Fruit fly (Drosophila melanogaster) whole organism, adult: ENCODE data around the gene TRAM.
A peak's percentile ranks its signal among the peaks of the same experiment; 100 is the strongest.

Experiments used
- CG11617 ChIP-seq: fragments of 200-800 bp; sonication (Bioruptor generic); optimal IDR thresholded peaks from 2 replicates; lab custom pipeline; 2017; ENCODE audit warnings: mild to moderate bottlenecking, missing biosample characterization, missing genetic modification reagents, missing genetic modification characterization
- CG12768 ChIP-seq: fragments of 200-800 bp; sonication (Bioruptor generic); optimal IDR thresholded peaks from 2 replicates; lab custom pipeline; 2017; ENCODE audit warnings: missing biosample characterization, missing genetic modification characterization, mild to moderate bottlenecking, moderate library complexity, missing genetic modification reagents
- CG14711 ChIP-seq: fragments of 200-800 bp; sonication (Bioruptor generic); optimal IDR thresholded peaks from 2 replicates; lab custom pipeline; 2018; ENCODE audit warnings: missing biosample characterization, mild to moderate bottlenecking, missing genetic modification characterization, moderate library complexity
- CG1620 ChIP-seq: fragments of 200-800 bp; sonication (Bioruptor generic); optimal IDR thresholded peaks from 2 replicates; lab custom pipeline; 2016; ENCODE audit warnings: missing biosample characterization, missing genetic modification characterization
- CG33017 ChIP-seq: fragments of 200-800 bp; sonication (Bioruptor generic); optimal IDR thresholded peaks from 2 replicates; lab custom pipeline; 2018; ENCODE audit warnings: missing biosample characterization, mild to moderate bottlenecking, missing genetic modification characterization, moderate library complexity
- CG5204 ChIP-seq: fragments of 200-800 bp; sonication (Bioruptor generic); optimal IDR thresholded peaks from 2 replicates; lab custom pipeline; 2016; ENCODE audit warnings: missing biosample characterization, missing genetic modification characterization
- CG7045 ChIP-seq: fragments of 200-800 bp; sonication (Bioruptor generic); optimal IDR thresholded peaks from 2 replicates; lab custom pipeline; 2017; ENCODE audit warnings: missing biosample characterization, mild to moderate bottlenecking, missing genetic modification characterization
- CG7101 ChIP-seq: fragments of 200-800 bp; sonication (Bioruptor generic); optimal IDR thresholded peaks from 2 replicates; lab custom pipeline; 2018; ENCODE audit warnings: missing biosample characterization, mild to moderate bottlenecking, missing genetic modification characterization, moderate library complexity
- Clk ChIP-seq: fragments of 200-800 bp; sonication (Bioruptor generic); optimal IDR thresholded peaks from 2 replicates; lab custom pipeline; 2017; ENCODE audit warnings: missing biosample characterization, missing genetic modification characterization
- Crg-1 ChIP-seq: fragments of 200-800 bp; sonication (Bioruptor generic); optimal IDR thresholded peaks from 2 replicates; lab custom pipeline; 2016; ENCODE audit warnings: missing biosample characterization, missing genetic modification characterization
- Hr96 ChIP-seq: fragments of 200-800 bp; sonication (Bioruptor generic); optimal IDR thresholded peaks from 2 replicates; lab custom pipeline; 2016; ENCODE audit warnings: missing biosample characterization, missing genetic modification characterization
- Mnt ChIP-seq: fragments of 200-800 bp; sonication (Bioruptor generic); optimal IDR thresholded peaks from 2 replicates; lab custom pipeline; 2016; ENCODE audit warnings: missing biosample characterization, mild to moderate bottlenecking, missing genetic modification characterization
- bab1 ChIP-seq: fragments of 200-800 bp; sonication (Bioruptor generic); optimal IDR thresholded peaks from 3 replicates; lab custom pipeline; 2019; ENCODE audit warnings: missing biosample characterization, mild to moderate bottlenecking, missing genetic modification characterization, moderate library complexity
- cic ChIP-seq: fragments of 200-800 bp; sonication (Bioruptor generic); optimal IDR thresholded peaks from 2 replicates; lab custom pipeline; 2017; ENCODE audit warnings: missing biosample characterization, mild to moderate bottlenecking, missing genetic modification characterization, moderate library complexity
- cnc ChIP-seq, 2 experiments: fragments of >200 bp; optimal IDR thresholded peaks; 2 replicates each; lab custom pipeline; 2017
- kay ChIP-seq: fragments of 200-800 bp; sonication (Bioruptor generic); peaks from one replicate; lab custom pipeline; 2016; ENCODE audit warnings: missing biosample characterization, missing genetic modification characterization, borderline replicate concordance
- ovo ChIP-seq: fragments of 200-800 bp; sonication (Bioruptor generic); optimal IDR thresholded peaks from 2 replicates; lab custom pipeline; 2016; ENCODE audit warnings: missing biosample characterization, missing genetic modification characterization
- pad ChIP-seq: fragments of 200-800 bp; sonication (Bioruptor generic); optimal IDR thresholded peaks from 3 replicates; lab custom pipeline; 2017; ENCODE audit warnings: missing biosample characterization, missing genetic modification characterization, mild to moderate bottlenecking, moderate library complexity, missing genetic modification reagents
- tj ChIP-seq: fragments of 200-800 bp; sonication (Bioruptor generic); optimal IDR thresholded peaks from 3 replicates; lab custom pipeline; 2017; ENCODE audit warnings: missing biosample characterization, mild to moderate bottlenecking, missing genetic modification characterization, moderate library complexity
- toe ChIP-seq: fragments of 200-800 bp; sonication (Bioruptor generic); optimal IDR thresholded peaks from 2 replicates; lab custom pipeline; 2016; ENCODE audit warnings: missing biosample characterization, missing genetic modification characterization

TRAM gene

DNA sequence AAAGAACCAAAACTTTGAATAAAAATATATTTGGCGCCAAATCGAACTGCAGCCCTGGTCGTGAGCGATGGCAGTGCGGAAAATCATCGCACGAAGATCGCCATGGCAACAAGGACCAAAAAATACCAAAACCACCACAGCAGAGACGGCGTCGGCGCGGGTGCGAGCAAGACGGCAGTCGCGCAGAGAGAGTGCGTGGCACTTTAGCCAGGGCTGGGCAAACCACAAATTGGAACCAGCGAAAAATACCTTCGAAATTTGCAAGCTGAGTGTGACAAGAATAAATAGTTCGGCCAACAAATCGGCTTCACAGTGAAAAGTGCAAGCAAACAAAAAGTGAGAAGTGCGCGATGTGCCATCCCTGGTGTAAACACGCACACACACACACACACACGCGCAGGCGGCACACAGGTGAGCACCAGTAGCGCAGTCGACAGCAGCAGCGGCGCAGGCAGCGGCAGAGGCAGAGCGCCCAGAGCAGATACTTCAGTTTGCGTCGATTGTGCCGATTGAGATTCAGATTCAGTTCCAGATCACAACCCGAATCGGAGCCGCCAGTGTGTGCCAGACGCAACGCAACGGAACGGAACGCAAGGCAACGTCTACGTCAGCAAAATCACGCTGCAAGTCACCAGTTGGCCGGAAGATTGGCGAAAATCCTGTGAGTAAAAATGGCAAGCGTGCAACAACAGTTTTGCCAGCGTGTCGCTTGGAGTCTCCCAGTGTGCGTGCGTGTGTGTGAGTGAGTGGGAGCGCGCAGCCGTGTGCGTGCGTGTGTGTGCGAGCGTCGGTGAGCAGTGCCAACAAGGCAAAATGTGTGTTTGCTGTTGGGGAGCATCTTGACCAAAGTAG lies at the start of gene TRAM:
Gene TRAM, plus strand, starts transcription at position 184 of the 852 bp plus-strand sequence.
- TF ChIP-seq Mnt (GFP tag; lab: Kevin White, UChicago) (peak; percentile 94), Crg-1 (peak; percentile 96), CG7101 (tag; lab: Kevin White, UChicago) (peak; percentile 97), bab1 (GFP tag; lab: Kevin White, UChicago) (peak; percentile 96), Clk (GFP tag; lab: Kevin White, UChicago) (peak; percentile 95), toe (GFP tag; lab: Kevin White, UChicago) (peak; percentile 87), ovo (peak; percentile 96), CG14711 (peak; percentile 92), pad (GFP tag; lab: Kevin White, UChicago) (peak; percentile 91), tj (GFP tag; lab: Kevin White, UChicago) (peak; percentile 93), kay (no peak), CG12768 (peak; percentile 95), CG7045 (GFP tag; lab: Kevin White, UChicago) (peak; percentile 95), cic (GFP tag; lab: Kevin White, UChicago) (peak; percentile 81), cnc (optimal IDR thresholded peaks at IDR 0.05; lab: Kevin White, UChicago) (no peak), CG1620 (peak; percentile 97), CG33017 (peak; percentile 92), Hr96 (GFP tag; lab: Kevin White, UChicago) (peak; percentile 98), CG5204 (GFP tag; lab: Kevin White, UChicago) (peak; percentile 95), CG11617 (peak; percentile 97)

DNA sequence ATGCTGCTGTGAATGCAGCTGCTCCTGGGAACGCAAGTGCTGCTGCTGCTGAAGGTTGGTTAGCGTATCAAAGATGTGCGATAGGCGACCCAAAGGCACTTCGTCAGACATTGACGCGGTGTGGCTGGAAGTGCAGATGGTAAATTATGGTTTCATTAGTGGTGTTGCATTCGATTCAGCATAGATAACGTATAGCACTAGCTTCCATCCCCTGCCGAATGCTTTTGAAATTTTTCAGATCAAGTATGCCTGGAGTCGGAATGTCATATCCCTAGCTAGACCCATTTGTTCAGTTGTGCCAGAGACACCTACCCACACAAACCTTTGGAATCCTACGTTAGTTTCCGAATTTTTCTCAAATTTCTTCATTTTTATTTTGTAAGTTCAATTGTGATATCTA lies 40.9 kb upstream of the TRAM start, which contains the start of gene CG11663:
Gene CG11663, plus strand, starts transcription at position 301 of the 400 bp plus-strand sequence.
- no peak for TF ChIP-seq cic (GFP tag; lab: Kevin White, UChicago)
- TF ChIP-seq CG12768: no peak
- no peak for TF ChIP-seq ovo
- TF ChIP-seq toe (GFP tag; lab: Kevin White, UChicago): no peak
- no peak for TF ChIP-seq CG5204 (GFP tag; lab: Kevin White, UChicago)
- no peak for TF ChIP-seq CG1620
- TF ChIP-seq CG14711: no peak
- TF ChIP-seq CG7101 (tag; lab: Kevin White, UChicago): no peak
- no peak for TF ChIP-seq kay
- TF ChIP-seq Mnt (GFP tag; lab: Kevin White, UChicago): no peak

DNA sequence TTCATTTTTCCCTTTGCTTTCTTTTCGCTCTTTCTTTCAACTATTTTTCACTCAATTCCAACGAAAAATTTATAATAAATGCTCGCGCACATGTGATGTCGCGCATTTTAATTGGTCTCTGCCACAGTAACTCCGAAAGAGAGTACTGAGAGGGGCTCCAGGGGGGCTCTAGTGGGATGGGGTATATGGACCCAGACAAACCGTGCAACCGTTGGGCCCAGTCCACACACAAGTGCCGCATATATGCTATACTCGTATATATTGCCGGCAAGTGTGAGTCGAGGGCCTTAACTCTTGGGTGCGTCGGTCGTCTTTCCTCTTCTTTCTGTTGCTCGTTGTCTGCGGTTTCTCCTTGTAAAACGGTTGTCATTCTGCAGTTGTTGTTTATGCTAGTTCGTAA lies 36.7 kb upstream of the TRAM start:
- TF ChIP-seq CG12768 (no peak), pad (GFP tag; lab: Kevin White, UChicago) (no peak), CG7045 (GFP tag; lab: Kevin White, UChicago) (no peak), Crg-1 (no peak), Mnt (GFP tag; lab: Kevin White, UChicago) (no peak), CG7101 (tag; lab: Kevin White, UChicago) (no peak), CG1620 (no peak), tj (GFP tag; lab: Kevin White, UChicago) (no peak), Hr96 (GFP tag; lab: Kevin White, UChicago) (no peak), cnc (optimal IDR thresholded peaks at IDR 0.05; lab: Kevin White, UChicago) (no peak), Clk (GFP tag; lab: Kevin White, UChicago) (no peak)

DNA sequence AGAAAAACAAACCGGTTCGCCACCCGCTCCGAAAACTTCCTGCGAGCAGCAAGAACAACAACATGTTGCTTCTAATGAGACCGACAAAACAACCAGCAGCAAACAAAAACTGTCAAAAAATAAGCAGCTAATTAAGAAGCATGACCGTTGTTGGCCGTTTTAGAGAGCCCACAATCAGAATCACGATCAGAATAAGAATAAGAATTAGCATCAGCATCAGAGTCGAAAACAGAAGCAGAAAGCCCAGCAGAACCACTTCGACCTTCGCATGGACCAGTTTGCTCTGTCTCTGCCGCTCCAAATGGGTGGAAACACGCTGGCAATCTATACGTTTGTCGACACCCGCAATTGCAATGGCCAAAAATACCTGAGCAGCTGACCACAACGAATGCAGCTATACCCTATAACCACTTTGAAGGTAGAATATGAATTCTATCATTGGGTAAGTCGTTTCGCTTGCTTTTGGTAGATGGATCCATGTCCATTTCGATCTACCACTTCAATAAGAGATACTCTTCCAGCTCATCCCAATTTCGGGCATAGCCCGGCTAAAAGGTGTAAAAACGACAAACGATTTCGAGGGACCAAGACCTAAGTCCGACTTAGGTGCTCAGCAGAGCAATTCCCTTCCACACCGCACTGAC lies 35.5 kb upstream of the TRAM start:
- TF ChIP-seq cic (GFP tag; lab: Kevin White, UChicago): no peak
- no peak for TF ChIP-seq kay
- no peak for TF ChIP-seq bab1 (GFP tag; lab: Kevin White, UChicago)
- no peak for TF ChIP-seq CG7045 (GFP tag; lab: Kevin White, UChicago)
- no peak for TF ChIP-seq CG14711
- TF ChIP-seq CG1620: no peak
- TF ChIP-seq CG7101 (tag; lab: Kevin White, UChicago): no peak
- no peak for TF ChIP-seq CG33017
- no peak for TF ChIP-seq Hr96 (GFP tag; lab: Kevin White, UChicago)
- no peak for TF ChIP-seq cnc (optimal IDR thresholded peaks at IDR 0.05; lab: Kevin White, UChicago)
- TF ChIP-seq CG5204 (GFP tag; lab: Kevin White, UChicago): no peak
- TF ChIP-seq pad (GFP tag; lab: Kevin White, UChicago): no peak
- no peak for TF ChIP-seq ovo
- TF ChIP-seq tj (GFP tag; lab: Kevin White, UChicago): no peak
- TF ChIP-seq Crg-1: no peak
- TF ChIP-seq CG12768: no peak
- no peak for TF ChIP-seq Clk (GFP tag; lab: Kevin White, UChicago)
- TF ChIP-seq toe (GFP tag; lab: Kevin White, UChicago): no peak
- TF ChIP-seq CG11617: no peak

DNA sequence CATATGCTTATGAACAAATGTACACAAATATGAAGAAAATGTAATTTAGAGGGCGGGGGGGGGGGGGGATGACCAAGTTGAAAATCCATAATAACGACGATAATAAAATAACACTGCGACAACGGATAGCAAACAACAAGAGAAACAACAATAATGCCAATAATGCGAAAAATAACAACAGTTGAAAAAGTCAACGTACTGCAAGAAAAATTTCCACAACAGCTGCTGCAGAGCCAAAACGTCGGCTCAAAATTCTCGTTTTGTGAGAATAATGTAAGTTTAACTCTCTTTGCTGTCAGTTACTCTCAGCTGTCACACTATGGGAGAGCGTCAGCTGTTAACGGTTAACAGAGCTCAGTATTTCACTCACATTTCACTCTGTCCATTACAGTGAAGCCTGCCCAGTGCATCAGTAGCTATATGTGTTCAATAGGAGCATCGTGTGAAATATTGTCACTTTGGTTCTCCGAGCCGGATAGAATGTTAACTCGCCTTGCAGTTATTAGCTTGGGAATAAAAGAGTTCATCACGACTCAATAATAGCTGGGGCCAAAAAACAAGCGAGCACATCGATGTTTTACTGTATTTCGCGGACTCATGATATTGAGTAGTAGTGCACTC lies 34.2 kb upstream of the TRAM start:
- peak; percentile 13 for TF ChIP-seq kay
- TF ChIP-seq CG11617: peak; percentile 74
- TF ChIP-seq CG12768: peak; percentile 79
- TF ChIP-seq cic (GFP tag; lab: Kevin White, UChicago): no peak
- TF ChIP-seq Crg-1: peak; percentile 74
- TF ChIP-seq CG5204 (GFP tag; lab: Kevin White, UChicago): peak; percentile 81
- TF ChIP-seq Clk (GFP tag; lab: Kevin White, UChicago): peak; percentile 72
- peak; percentile 60 for TF ChIP-seq Mnt (GFP tag; lab: Kevin White, UChicago)
- TF ChIP-seq cnc (optimal IDR thresholded peaks at IDR 0.05; lab: Kevin White, UChicago): no peak
- peak; percentile 81 for TF ChIP-seq CG33017
- peak; percentile 36 for TF ChIP-seq ovo
- TF ChIP-seq bab1 (GFP tag; lab: Kevin White, UChicago): peak; percentile 97
- peak; percentile 72 for TF ChIP-seq pad (GFP tag; lab: Kevin White, UChicago)
- peak; percentile 57 for TF ChIP-seq tj (GFP tag; lab: Kevin White, UChicago)
- peak; percentile 80 for TF ChIP-seq CG7045 (GFP tag; lab: Kevin White, UChicago)
- peak; percentile 68 for TF ChIP-seq toe (GFP tag; lab: Kevin White, UChicago)
- peak; percentile 75 for TF ChIP-seq CG1620
- TF ChIP-seq CG7101 (tag; lab: Kevin White, UChicago): peak; percentile 82
- peak; percentile 82 for TF ChIP-seq CG14711
- peak; percentile 92 for TF ChIP-seq Hr96 (GFP tag; lab: Kevin White, UChicago)
